Fruit fly (Drosophila melanogaster) whole organism, pupa: ENCODE measurements around the gene Nnp-1.

ENCODE experiments used
- CG10348 ChIP-seq: fragments of 200-800 bp; sonication (Bioruptor generic); IDR thresholded peaks from 2 replicates; pipeline ENCODE4 v1.3.6; 2022; ENCODE audit warnings: missing biosample characterization, missing genetic modification characterization
- CG12605 ChIP-seq: fragments of 200-800 bp; sonication (Bioruptor generic); IDR thresholded peaks from 2 replicates; pipeline ENCODE4 v1.3.6; 2022; ENCODE audit warnings: missing biosample characterization, missing genetic modification characterization
- CG13204 ChIP-seq: fragments of 200-800 bp; sonication (Bioruptor generic); optimal IDR thresholded peaks from 2 replicates; lab custom pipeline; 2018; ENCODE audit warnings: missing biosample characterization, mild to moderate bottlenecking, missing genetic modification characterization, moderate library complexity
- CG14655 ChIP-seq: fragments of 200-800 bp; sonication (Bioruptor generic); optimal IDR thresholded peaks from 3 replicates; lab custom pipeline; 2017; ENCODE audit warnings: mild to moderate bottlenecking, missing biosample characterization, missing genetic modification reagents, missing genetic modification characterization
- CG15710 ChIP-seq: fragments of 200-800 bp; sonication (Bioruptor generic); optimal IDR thresholded peaks from 2 replicates; lab custom pipeline; 2018; ENCODE audit warnings: missing biosample characterization, mild to moderate bottlenecking, missing genetic modification characterization, moderate library complexity
- CG17806 ChIP-seq: fragments of 200-800 bp; sonication (Bioruptor generic); optimal IDR thresholded peaks from 2 replicates; lab custom pipeline; 2018; ENCODE audit warnings: missing biosample characterization, mild to moderate bottlenecking, missing genetic modification characterization, moderate library complexity
- CG32121 ChIP-seq: fragments of 200-800 bp; sonication (Bioruptor generic); IDR thresholded peaks from 2 replicates; pipeline ENCODE4 v1.3.6; 2022; ENCODE audit warnings: missing biosample characterization, missing genetic modification characterization
- CG34367 ChIP-seq: fragments of 200-800 bp; sonication (Bioruptor generic); optimal IDR thresholded peaks from 2 replicates; lab custom pipeline; 2018; ENCODE audit warnings: missing biosample characterization, mild to moderate bottlenecking, missing genetic modification characterization
- CG4496 ChIP-seq: fragments of 200-800 bp; sonication (Bioruptor generic); IDR thresholded peaks from 3 replicates; pipeline ENCODE4 v1.3.6; 2022; ENCODE audit warnings: missing biosample characterization, missing genetic modification characterization
- CG8159 ChIP-seq: fragments of 200-800 bp; sonication (Bioruptor generic); optimal IDR thresholded peaks from 3 replicates; lab custom pipeline; 2018; ENCODE audit warnings: missing biosample characterization, mild to moderate bottlenecking, missing genetic modification characterization, moderate library complexity
- CG8301 ChIP-seq: fragments of 200-800 bp; sonication (Bioruptor generic); optimal IDR thresholded peaks from 2 replicates; lab custom pipeline; 2018; ENCODE audit warnings: missing biosample characterization, mild to moderate bottlenecking, missing genetic modification characterization
- CG9948 ChIP-seq: fragments of 200-800 bp; sonication (Bioruptor generic); optimal IDR thresholded peaks from 2 replicates; lab custom pipeline; 2018; ENCODE audit warnings: missing biosample characterization, mild to moderate bottlenecking, missing genetic modification characterization, moderate library complexity
- D1 ChIP-seq: fragments of 200-800 bp; sonication (Bioruptor generic); optimal IDR thresholded peaks from 2 replicates; lab custom pipeline; 2018; ENCODE audit warnings: missing biosample characterization, mild to moderate bottlenecking, missing genetic modification characterization, moderate library complexity
- EcR ChIP-seq: fragments of 200-800 bp; sonication (Bioruptor generic); optimal IDR thresholded peaks from 3 replicates; lab custom pipeline; 2019; ENCODE audit warnings: missing biosample characterization, missing genetic modification characterization, mild to moderate bottlenecking, moderate library complexity, missing genetic modification reagents
- Ets98B ChIP-seq: fragments of 200-800 bp; sonication (Bioruptor generic); IDR thresholded peaks from 2 replicates; pipeline ENCODE4 v1.3.6; 2022; ENCODE audit warnings: missing biosample characterization, missing genetic modification characterization
- Pif1A ChIP-seq: fragments of 200-800 bp; sonication (Bioruptor generic); optimal IDR thresholded peaks from 3 replicates; lab custom pipeline; 2016; ENCODE audit warnings: missing biosample characterization, missing genetic modification characterization
- Pif1B ChIP-seq: fragments of 200-800 bp; sonication (Bioruptor generic); optimal IDR thresholded peaks from 3 replicates; lab custom pipeline; 2016; ENCODE audit warnings: missing biosample characterization, missing genetic modification characterization
- Snoo ChIP-seq: fragments of 200-800 bp; sonication (Bioruptor generic); optimal IDR thresholded peaks from 3 replicates; lab custom pipeline; 2017; ENCODE audit warnings: missing biosample characterization, mild to moderate bottlenecking, missing genetic modification characterization, inconsistent platforms
- fd96Ca ChIP-seq: fragments of 200-800 bp; sonication (Bioruptor generic); IDR thresholded peaks from 3 replicates; pipeline ENCODE4 v1.3.6; 2022; ENCODE audit warnings: missing biosample characterization, missing genetic modification characterization
- gl ChIP-seq: fragments of 200-800 bp; sonication (Bioruptor generic); optimal IDR thresholded peaks from 2 replicates; lab custom pipeline; 2018; ENCODE audit warnings: missing biosample characterization, mild to moderate bottlenecking, missing genetic modification characterization
- rn ChIP-seq: fragments of 200-800 bp; sonication (Bioruptor generic); IDR thresholded peaks from 2 replicates; pipeline ENCODE4 v1.3.6; 2022; ENCODE audit warnings: missing biosample characterization, missing genetic modification characterization

Gene Nnp-1

dm6 chr2L:13398614-13399161 lies 32.7 kb upstream of the Nnp-1 start, which contains the start of the genes CG10859 and CG7110:
Gene CG10859, minus strand, starts transcription at chr2L:13398664.
Gene CG7110, plus strand, starts transcription at chr2L:13398991.
- TF ChIP-seq CG34367 (tag; lab: Kevin White, UChicago) (peak; percentile 10), Snoo (tag; lab: Kevin White, UChicago) (peak; percentile 49), CG10348 (GFP tag; lab: Robert Waterston, UW) (no peak), CG8301 (tag; lab: Kevin White, UChicago) (no peak), CG32121 (GFP tag; lab: Robert Waterston, UW) (no peak), CG14655 (GFP tag; lab: Kevin White, UChicago) (no peak)
- TF ChIP-seq, all 21 proteins: peak for 2

- TF ChIP-seq Ets98B (no peak), CG32121 (GFP tag; lab: Robert Waterston, UW) (no peak), Pif1A (GFP tag; lab: Kevin White, UChicago) (no peak), CG17806 (tag; lab: Kevin White, UChicago) (no peak), Snoo (tag; lab: Kevin White, UChicago) (no peak), CG10348 (GFP tag; lab: Robert Waterston, UW) (no peak), D1 (tag; lab: Kevin White, UChicago) (no peak), CG34367 (tag; lab: Kevin White, UChicago) (no peak), rn (no peak), EcR (GFP tag; lab: Kevin White, UChicago) (no peak)
- TF ChIP-seq, all 21 proteins: peak for 0
These were observed 31.4 kb upstream of the Nnp-1 start for dm6 chr2L:13397393-13397792.

- TF ChIP-seq Ets98B = no peak
- TF ChIP-seq CG8301 (tag; lab: Kevin White, UChicago) = no peak
- TF ChIP-seq EcR (GFP tag; lab: Kevin White, UChicago) = no peak
- TF ChIP-seq CG14655 (GFP tag; lab: Kevin White, UChicago) = no peak
- TF ChIP-seq CG8159 = no peak
- no peak for TF ChIP-seq CG17806 (tag; lab: Kevin White, UChicago)
- TF ChIP-seq Pif1A (GFP tag; lab: Kevin White, UChicago) = no peak
- no peak for TF ChIP-seq gl (tag; lab: Kevin White, UChicago)
- TF ChIP-seq CG4496 (GFP tag; lab: Robert Waterston, UW) = no peak
These were observed 30.1 kb upstream of the Nnp-1 start, which contains the start of gene CG16957 for dm6 chr2L:13396084-13396483. Gene CG16957, minus strand, starts transcription at chr2L:13396184.

dm6 chr2L:13394903-13395302 lies 28.9 kb upstream of the Nnp-1 start, which contains the start of gene RpL24:
Gene RpL24, minus strand, starts transcription at chr2L:13395131.
- peak; percentile 62; the same call in 1 of the 2 replicates for TF ChIP-seq CG32121 (GFP tag; lab: Robert Waterston, UW)
- peak; percentile 81 for TF ChIP-seq CG12605 (GFP tag; lab: Robert Waterston, UW)
- peak; percentile 95 for TF ChIP-seq Snoo (tag; lab: Kevin White, UChicago)
- no peak for TF ChIP-seq EcR (GFP tag; lab: Kevin White, UChicago)
- peak; percentile 25 for TF ChIP-seq CG17806 (tag; lab: Kevin White, UChicago)
- TF ChIP-seq Pif1B (GFP tag; lab: Kevin White, UChicago) = peak; percentile 84
- peak; percentile 80 for TF ChIP-seq Ets98B
- TF ChIP-seq D1 (tag; lab: Kevin White, UChicago) = no peak
- TF ChIP-seq CG4496 (GFP tag; lab: Robert Waterston, UW) = peak; percentile 92
- TF ChIP-seq gl (tag; lab: Kevin White, UChicago) = peak; percentile 80
- TF ChIP-seq rn = peak; percentile 62; the same call in 1 of the 2 replicates
- TF ChIP-seq fd96Ca (GFP tag; lab: Robert Waterston, UW) = peak; percentile 63; the same call in 1 of the 3 replicates
- no peak for TF ChIP-seq CG10348 (GFP tag; lab: Robert Waterston, UW)
- no peak for TF ChIP-seq CG14655 (GFP tag; lab: Kevin White, UChicago)
- TF ChIP-seq Pif1A (GFP tag; lab: Kevin White, UChicago) = peak; percentile 89
- no peak for TF ChIP-seq CG13204 (GFP tag; lab: Kevin White, UChicago)
- peak; percentile 70 for TF ChIP-seq CG15710 (tag; lab: Kevin White, UChicago)
- TF ChIP-seq CG8159 = peak; percentile 66
- peak; percentile 59 for TF ChIP-seq CG8301 (tag; lab: Kevin White, UChicago)
- TF ChIP-seq CG9948 (tag; lab: Kevin White, UChicago) = peak; percentile 8
- peak; percentile 82 for TF ChIP-seq CG34367 (tag; lab: Kevin White, UChicago)

- TF ChIP-seq CG32121 (GFP tag; lab: Robert Waterston, UW) (peak; percentile 93), CG8159 (peak; percentile 93), CG13204 (GFP tag; lab: Kevin White, UChicago) (no peak), Pif1B (GFP tag; lab: Kevin White, UChicago) (peak; percentile 93), fd96Ca (GFP tag; lab: Robert Waterston, UW) (peak; percentile 93), EcR (GFP tag; lab: Kevin White, UChicago) (no peak), CG15710 (tag; lab: Kevin White, UChicago) (peak; percentile 93), CG9948 (tag; lab: Kevin White, UChicago) (peak; percentile 92), CG17806 (tag; lab: Kevin White, UChicago) (peak; percentile 94), Snoo (tag; lab: Kevin White, UChicago) (peak; percentile 95), CG12605 (GFP tag; lab: Robert Waterston, UW) (peak; percentile 89), D1 (tag; lab: Kevin White, UChicago) (no peak), CG10348 (GFP tag; lab: Robert Waterston, UW) (peak; percentile 63), CG34367 (tag; lab: Kevin White, UChicago) (peak; percentile 88), CG4496 (GFP tag; lab: Robert Waterston, UW) (peak; percentile 96), gl (tag; lab: Kevin White, UChicago) (peak; percentile 77), rn (peak; percentile 87), CG14655 (GFP tag; lab: Kevin White, UChicago) (no peak), Pif1A (GFP tag; lab: Kevin White, UChicago) (no peak), Ets98B (peak; percentile 93), CG8301 (tag; lab: Kevin White, UChicago) (peak; percentile 89)
These were observed 21.3 kb upstream of the Nnp-1 start, which contains the start of the genes Ing5 and CG7099 for dm6 chr2L:13387255-13387654. Gene Ing5, minus strand, starts transcription at chr2L:13387312. Gene CG7099, plus strand, starts transcription at chr2L:13387571.
